Worm (Caenorhabditis elegans): ENCODE data around the gene C16A3.2.

DNA sequence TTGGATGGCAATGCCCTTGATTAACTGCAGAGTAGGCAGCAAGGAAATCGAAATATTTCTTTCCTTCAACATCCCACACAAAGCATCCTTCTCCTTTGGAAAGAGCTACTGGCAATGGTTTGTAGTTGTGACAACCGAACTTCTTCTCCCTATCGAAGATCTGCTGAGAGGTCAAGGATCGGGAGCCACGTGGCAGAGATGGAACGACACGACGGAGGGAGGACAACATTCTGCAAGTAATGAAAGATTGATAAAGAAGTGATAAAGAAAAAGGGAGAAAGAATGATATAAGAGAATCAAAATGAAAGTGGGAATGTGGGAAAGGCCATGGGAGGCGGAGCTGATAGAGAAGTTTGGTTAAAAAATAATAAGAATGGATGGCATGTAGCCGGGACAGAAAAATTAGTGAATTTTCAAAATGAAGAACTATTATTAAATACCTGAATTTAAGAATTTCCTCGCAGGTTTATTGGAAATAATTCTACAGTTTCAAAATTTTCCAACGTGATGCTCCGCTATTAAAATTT lies 6.1 kb downstream of the C16A3.2 start, which contains the start of gene oatr-1:
- TF ChIP-seq tbx-8 (GFP tag; optimal IDR thresholded peaks at IDR 0.05) (no peak), unc-39 (tag; optimal IDR thresholded peaks at IDR 0.05) (no peak), lsy-2 (tag; optimal IDR thresholded peaks at IDR 0.05) (no peak), lin-32 (GFP tag; optimal IDR thresholded peaks at IDR 0.05) (no peak), snpc-4 (tag; optimal IDR thresholded peaks at IDR 0.05) (no peak), blmp-1 (tag; optimal IDR thresholded peaks at IDR 0.05) (no peak), unc-62 (GFP tag; optimal IDR thresholded peaks at IDR 0.05) (no peak), mep-1 (tag; optimal IDR thresholded peaks at IDR 0.05) (no peak), nhr-237 (tag; optimal IDR thresholded peaks at IDR 0.05) (no peak), zip-8 (tag; optimal IDR thresholded peaks at IDR 0.05) (no peak), nhr-28 (tag; optimal IDR thresholded peaks at IDR 0.05) (no peak), pha-4 (tag; optimal IDR thresholded peaks at IDR 0.05) (no peak)
